Fruit fly (Drosophila melanogaster) whole organism, embryonic: ENCODE measurements around the gene Rpt5.

ENCODE experiments used
- Awh ChIP-seq: fragments of 200-800 bp; sonication (Bioruptor generic); IDR thresholded peaks from 2 replicates; pipeline ENCODE4, ENCODE4 v1.3.6; 2022; ENCODE audit warnings: missing biosample characterization, missing genetic modification characterization
- Bdp1 ChIP-seq: fragments of 200-800 bp; sonication (Bioruptor generic); optimal IDR thresholded peaks from 3 replicates; lab custom pipeline; 2016; ENCODE audit warnings: missing biosample characterization, missing genetic modification characterization
- CG10267 ChIP-seq: fragments of 200-800 bp; sonication (Bioruptor generic); optimal IDR thresholded peaks from 2 replicates; lab custom pipeline; 2018; ENCODE audit warnings: missing biosample characterization, mild to moderate bottlenecking, missing genetic modification characterization, moderate library complexity
- CG11247 ChIP-seq: fragments of 200-800 bp; sonication (Bioruptor generic); IDR thresholded peaks from 2 replicates; pipeline ENCODE4 v1.3.6; 2022; ENCODE audit warnings: missing biosample characterization, missing genetic modification characterization
- CG13123 ChIP-seq: fragments of 200-800 bp; sonication (Bioruptor generic); optimal IDR thresholded peaks from 2 replicates; lab custom pipeline; 2016; ENCODE audit warnings: missing biosample characterization, missing genetic modification characterization
- CG17568 ChIP-seq: fragments of 200-800 bp; sonication (Bioruptor generic); optimal IDR thresholded peaks from 2 replicates; lab custom pipeline; 2018; ENCODE audit warnings: missing biosample characterization, mild to moderate bottlenecking, missing genetic modification characterization, moderate library complexity
- CG17612 ChIP-seq: fragments of 200-800 bp; sonication (Bioruptor generic); IDR thresholded peaks from 2 replicates; pipeline ENCODE4 v1.3.6; 2022; ENCODE audit warnings: missing biosample characterization, missing genetic modification characterization
- CG18619 ChIP-seq: fragments of 200-800 bp; sonication (Bioruptor generic); optimal IDR thresholded peaks from 3 replicates; lab custom pipeline; 2017; ENCODE audit warnings: missing biosample characterization, mild to moderate bottlenecking, missing genetic modification characterization
- CG2202 ChIP-seq: fragments of 200-800 bp; sonication (Bioruptor generic); optimal IDR thresholded peaks from 2 replicates; lab custom pipeline; 2018; ENCODE audit warnings: missing biosample characterization, mild to moderate bottlenecking, missing genetic modification characterization
- CG2678 ChIP-seq: fragments of 200-800 bp; sonication (Bioruptor generic); optimal IDR thresholded peaks from 3 replicates; lab custom pipeline; 2019; ENCODE audit warnings: missing biosample characterization, mild to moderate bottlenecking, missing genetic modification characterization, moderate library complexity
- CG30020 ChIP-seq: fragments of 200-800 bp; optimal IDR thresholded peaks from 2 replicates; lab custom pipeline; 2019; ENCODE audit warnings: missing biosample characterization, mild to moderate bottlenecking, missing genetic modification characterization, moderate library complexity
- CG31388 ChIP-seq: fragments of 200-800 bp; sonication (Bioruptor generic); optimal IDR thresholded peaks from 2 replicates; lab custom pipeline; 2016; ENCODE audit warnings: missing biosample characterization, missing genetic modification characterization
- CG3281 ChIP-seq: fragments of 200-800 bp; sonication (Bioruptor generic); optimal IDR thresholded peaks from 3 replicates; lab custom pipeline; 2017; ENCODE audit warnings: missing biosample characterization, mild to moderate bottlenecking, missing genetic modification characterization
- CG3995 ChIP-seq: fragments of 200-800 bp; sonication (Bioruptor generic); optimal IDR thresholded peaks from 3 replicates; lab custom pipeline; 2016; ENCODE audit warnings: missing biosample characterization, missing genetic modification characterization
- CG4424 ChIP-seq: fragments of 200-800 bp; sonication (Bioruptor generic); optimal IDR thresholded peaks from 3 replicates; lab custom pipeline; 2016; ENCODE audit warnings: missing biosample characterization, missing genetic modification characterization
- CG4820 ChIP-seq: fragments of 200-800 bp; sonication (Bioruptor generic); optimal IDR thresholded peaks from 3 replicates; lab custom pipeline; 2016; ENCODE audit warnings: missing biosample characterization, missing genetic modification characterization
- CG6175 ChIP-seq: fragments of 200-800 bp; sonication (Bioruptor generic); IDR thresholded peaks from 3 replicates; pipeline ENCODE4 v1.3.6; 2022; ENCODE audit warnings: missing biosample characterization, missing genetic modification characterization
- CG6791 ChIP-seq: fragments of 200-800 bp; sonication (Bioruptor generic); IDR thresholded peaks from 3 replicates; pipeline ENCODE4 v1.3.6; 2022; ENCODE audit warnings: missing biosample characterization, missing genetic modification characterization; ENCODE audit not compliant: partially characterized antibody
- CG6813 ChIP-seq: fragments of 200-800 bp; sonication (Bioruptor generic); optimal IDR thresholded peaks from 2 replicates; lab custom pipeline; 2017; ENCODE audit warnings: missing biosample characterization, missing genetic modification characterization, mild to moderate bottlenecking, moderate library complexity, missing genetic modification reagents
- CG8281 ChIP-seq: fragments of 200-800 bp; sonication (Bioruptor generic); optimal IDR thresholded peaks from 2 replicates; lab custom pipeline; 2018; ENCODE audit warnings: missing biosample characterization, mild to moderate bottlenecking, missing genetic modification characterization, moderate library complexity
- CG9817 ChIP-seq: fragments of 200-800 bp; sonication (Bioruptor generic); optimal IDR thresholded peaks from 2 replicates; lab custom pipeline; 2018; ENCODE audit warnings: missing biosample characterization, mild to moderate bottlenecking, missing genetic modification characterization, moderate library complexity
- Camta ChIP-seq: fragments of 200-800 bp; sonication (Bioruptor generic); optimal IDR thresholded peaks from 2 replicates; lab custom pipeline; 2016; ENCODE audit warnings: missing biosample characterization, missing genetic modification characterization
- Chrac-16 ChIP-seq: fragments of 200-800 bp; sonication (Bioruptor generic); optimal IDR thresholded peaks from 3 replicates; lab custom pipeline; 2016; ENCODE audit warnings: missing biosample characterization, missing genetic modification characterization
- Dek ChIP-seq: fragments of 200-800 bp; sonication (Bioruptor generic); optimal IDR thresholded peaks from 3 replicates; lab custom pipeline; 2019; ENCODE audit warnings: missing biosample characterization, mild to moderate bottlenecking, missing genetic modification characterization, moderate library complexity
- E2f2 ChIP-seq: fragments of 200-800 bp; sonication (Bioruptor generic); IDR thresholded peaks from 2 replicates; pipeline ENCODE4 v1.3.6; 2022; ENCODE audit warnings: missing biosample characterization, missing genetic modification characterization
- Fer1 ChIP-seq: fragments of 200-800 bp; sonication (Bioruptor generic); optimal IDR thresholded peaks from 2 replicates; lab custom pipeline; 2017; ENCODE audit warnings: missing biosample characterization, mild to moderate bottlenecking, missing genetic modification characterization
- HmgZ ChIP-seq: fragments of 200-800 bp; sonication (Bioruptor generic); optimal IDR thresholded peaks from 2 replicates; lab custom pipeline; 2018; ENCODE audit warnings: missing biosample characterization, mild to moderate bottlenecking, missing genetic modification characterization
- Mad ChIP-seq: fragments of 200-800 bp; sonication (Bioruptor generic); optimal IDR thresholded peaks from 2 replicates; lab custom pipeline; 2016; ENCODE audit warnings: missing biosample characterization, missing genetic modification characterization
- Pdp1 ChIP-seq, 2 experiments: fragments of 200-800 bp; sonication (Bioruptor generic); optimal IDR thresholded peaks; 3 replicates each; lab custom pipeline; 2016; ENCODE audit warnings: missing biosample characterization in 2 of 2, missing genetic modification characterization in 2 of 2, mild to moderate bottlenecking in 1 of 2, moderate library complexity in 1 of 2
- Usf ChIP-seq: fragments of 200-800 bp; sonication (Bioruptor generic); optimal IDR thresholded peaks from 2 replicates; lab custom pipeline; 2017; ENCODE audit warnings: missing genotype, missing biosample characterization, missing genetic modification characterization
- abd-A ChIP-seq: fragments of 200-800 bp; sonication (Bioruptor generic); optimal IDR thresholded peaks from 3 replicates; lab custom pipeline; 2019; ENCODE audit warnings: missing biosample characterization, mild to moderate bottlenecking, missing genetic modification characterization, moderate library complexity
- ara ChIP-seq: fragments of 200-800 bp; sonication (Bioruptor generic); IDR thresholded peaks from 2 replicates; pipeline ENCODE4 v1.3.6; 2022; ENCODE audit warnings: missing biosample characterization, missing genetic modification characterization
- bab2 ChIP-seq: fragments of 200-800 bp; sonication (Bioruptor generic); optimal IDR thresholded peaks from 2 replicates; lab custom pipeline; 2016; ENCODE audit warnings: missing biosample characterization, missing genetic modification characterization
- chif ChIP-seq, 2 experiments: fragments of 200-800 bp; sonication (Bioruptor generic); optimal IDR thresholded peaks; 3 replicates each; lab custom pipeline; 2016; ENCODE audit warnings: missing biosample characterization in 2 of 2, missing genetic modification characterization in 2 of 2
- chm ChIP-seq: fragments of 200-800 bp; sonication (Bioruptor generic); IDR thresholded peaks from 2 replicates; pipeline ENCODE4 v1.3.6; 2022; ENCODE audit warnings: missing biosample characterization, missing genetic modification characterization
- crol ChIP-seq: fragments of 200-800 bp; sonication (Bioruptor generic); IDR thresholded peaks from 2 replicates; pipeline ENCODE4 v1.3.6; 2022; ENCODE audit warnings: missing biosample characterization, missing genetic modification characterization
- eve ChIP-seq, 2 experiments: fragments of >200 bp; optimal IDR thresholded peaks; 2 replicates each; lab custom pipeline; 2017; ENCODE audit warnings: missing biosample characterization in 2 of 2, missing genetic modification characterization in 2 of 2
- fd3F ChIP-seq: fragments of 200-800 bp; sonication (Bioruptor generic); optimal IDR thresholded peaks from 2 replicates; lab custom pipeline; 2018; ENCODE audit warnings: missing biosample characterization, mild to moderate bottlenecking, missing genetic modification characterization, moderate library complexity
- grn ChIP-seq: fragments of 200-800 bp; sonication (Bioruptor generic); optimal IDR thresholded peaks from 3 replicates; lab custom pipeline; 2017; ENCODE audit warnings: missing biosample characterization, missing genetic modification characterization
- hb ChIP-seq: fragments of 200-800 bp; sonication (Bioruptor generic); IDR thresholded peaks from 3 replicates; pipeline ENCODE4 v1.3.6; 2022; ENCODE audit warnings: missing biosample characterization, missing genetic modification characterization; ENCODE audit not compliant: partially characterized antibody
- insv ChIP-seq, 2 experiments: fragments of 200-800 bp; sonication (Bioruptor generic); optimal IDR thresholded peaks; 3 replicates each; lab custom pipeline; 2016 to 2018; ENCODE audit warnings: missing biosample characterization in 2 of 2, missing genetic modification characterization in 2 of 2
- jing ChIP-seq: fragments of 200-800 bp; sonication (Bioruptor generic); optimal IDR thresholded peaks from 2 replicates; lab custom pipeline; 2018; ENCODE audit warnings: missing biosample characterization, mild to moderate bottlenecking, missing genetic modification characterization
- pb ChIP-seq: fragments of 200-800 bp; sonication (Bioruptor generic); optimal IDR thresholded peaks from 3 replicates; lab custom pipeline; 2016; ENCODE audit warnings: missing biosample characterization, missing genetic modification characterization
- phol ChIP-seq: fragments of 200-800 bp; sonication (Bioruptor generic); optimal IDR thresholded peaks from 3 replicates; lab custom pipeline; 2018; ENCODE audit warnings: missing biosample characterization, mild to moderate bottlenecking, missing genetic modification characterization, moderate library complexity
- pros ChIP-seq: fragments of 200-800 bp; sonication (Bioruptor generic); optimal IDR thresholded peaks from 3 replicates; lab custom pipeline; 2019; ENCODE audit warnings: missing biosample characterization, mild to moderate bottlenecking, missing genetic modification characterization, moderate library complexity
- repo ChIP-seq: fragments of 200-800 bp; sonication (Bioruptor generic); optimal IDR thresholded peaks from 2 replicates; lab custom pipeline; 2016; ENCODE audit warnings: missing biosample characterization, missing genetic modification characterization
- slou ChIP-seq: fragments of 200-800 bp; sonication (Bioruptor generic); optimal IDR thresholded peaks from 3 replicates; lab custom pipeline; 2016; ENCODE audit warnings: missing biosample characterization, missing genetic modification characterization
- vfl ChIP-seq: fragments of 200-800 bp; sonication (Bioruptor generic); optimal IDR thresholded peaks from 2 replicates; lab custom pipeline; 2016; ENCODE audit warnings: missing biosample characterization, missing genetic modification characterization
- wdn ChIP-seq: fragments of 200-800 bp; sonication (Bioruptor generic); IDR thresholded peaks from 2 replicates; pipeline ENCODE4 v1.3.6; 2022; ENCODE audit warnings: missing biosample characterization, missing genetic modification characterization
- zen ChIP-seq: fragments of 200-800 bp; sonication (Bioruptor generic); optimal IDR thresholded peaks from 3 replicates; lab custom pipeline; 2018; ENCODE audit warnings: missing biosample characterization, mild to moderate bottlenecking, missing genetic modification characterization, moderate library complexity
- zen2 ChIP-seq: fragments of 200-800 bp; sonication (Bioruptor generic); IDR thresholded peaks from 3 replicates; pipeline ENCODE4 v1.3.6; 2022; ENCODE audit warnings: missing biosample characterization, missing genetic modification characterization; ENCODE audit not compliant: partially characterized antibody

Gene Rpt5

dm6 chr3R:23721936-23722335 lies 30.7 kb upstream of the Rpt5 start (continued):
- TF ChIP-seq bab2 (GFP tag; lab: Kevin White, UChicago) (no peak), CG10267 (tag; lab: Kevin White, UChicago) (peak; percentile 42), CG4820 (GFP tag; lab: Kevin White, UChicago) (no peak), Camta (GFP tag; lab: Kevin White, UChicago) (no peak), eve (GFP tag; optimal IDR thresholded peaks at IDR 0.05; lab: Kevin White, UChicago) (peak in 1 of 2 experiments; percentile 31), zen (peak; percentile 64), CG9817 (tag; lab: Kevin White, UChicago) (peak; percentile 56), CG3281 (peak; percentile 2), Pdp1 (GFP tag; optimal IDR thresholded peaks at IDR 0.05; lab: Kevin White, UChicago) (peak in 1 of 2 experiments; percentile 3), pros (GFP tag; lab: Kevin White, UChicago) (peak; percentile 80), zen2 (GFP tag; lab: Robert Waterston, UW) (no peak), CG17568 (GFP tag; lab: Kevin White, UChicago) (no peak), CG2202 (no peak), Mad (GFP tag; lab: Kevin White, UChicago) (no peak), CG31388 (GFP tag; lab: Kevin White, UChicago) (no peak), crol (no peak), pb (GFP tag; lab: Kevin White, UChicago) (no peak), CG6791 (GFP tag; lab: Robert Waterston, UW) (no peak), fd3F (GFP tag; lab: Kevin White, UChicago) (peak; percentile 25), CG4424 (GFP tag; lab: Kevin White, UChicago) (peak; percentile 22), CG6175 (GFP tag; lab: Robert Waterston, UW) (no peak), CG8281 (tag; lab: Kevin White, UChicago) (no peak), chm (no peak), ara (no peak), abd-A (tag; lab: Kevin White, UChicago) (peak; percentile 63), HmgZ (tag; lab: Kevin White, UChicago) (peak; percentile 84), Dek (peak; percentile 83), jing (GFP tag; lab: Kevin White, UChicago) (no peak), CG2678 (peak; percentile 42), CG30020 (tag; lab: Kevin White, UChicago) (no peak), hb (GFP tag; lab: Robert Waterston, UW) (no peak), Bdp1 (no peak), CG3995 (peak; percentile 25), CG18619 (peak; percentile 2), repo (GFP tag; lab: Kevin White, UChicago) (no peak), CG6813 (no peak), Chrac-16 (GFP tag; lab: Kevin White, UChicago) (no peak), phol (tag; lab: Kevin White, UChicago) (peak; percentile 15)
- TF ChIP-seq, all 482 proteins: peak for 120

- TF ChIP-seq insv (GFP tag; optimal IDR thresholded peaks at IDR 0.05; lab: Kevin White, UChicago) (peak in 1 of 2 experiments; percentile 13), wdn (GFP tag; lab: Robert Waterston, UW) (peak; percentile 70), slou (GFP tag; lab: Kevin White, UChicago) (peak; percentile 57), vfl (GFP tag; lab: Kevin White, UChicago) (no peak), Fer1 (GFP tag; lab: Kevin White, UChicago) (peak; percentile 89), CG13123 (GFP tag; lab: Kevin White, UChicago) (peak; percentile 78), pros (GFP tag; lab: Kevin White, UChicago) (no peak), Usf (GFP tag; lab: Kevin White, UChicago) (peak; percentile 25), Awh (GFP tag; lab: Robert Waterston, UW) (peak; percentile 61; the same call in 1 of the 2 replicates), CG11247 (GFP tag; lab: Robert Waterston, UW) (peak; percentile 78), CG17612 (peak; percentile 72), grn (no peak), E2f2 (GFP tag; lab: Robert Waterston, UW) (peak; percentile 56; the same call in 1 of the 2 replicates), chif (GFP tag; optimal IDR thresholded peaks at IDR 0.05; lab: Kevin White, UChicago) (peak in 1 of 2 experiments; percentile 14), pb (GFP tag; lab: Kevin White, UChicago) (no peak)
Measured at dm6 chr3R:23722680-23723372, 29.9 kb upstream of the Rpt5 start, which contains the start of gene CG10365. Gene CG10365, plus strand, starts transcription at chr3R:23723331.
